Fruit fly (Drosophila melanogaster): ENCODE results near the gene Blos4.

Gene Blos4

dm6 chr3L:10922973-10923372 lies 44.1 kb downstream of the Blos4 start (continued):
- TF ChIP-seq CG10669 (GFP tag; optimal IDR thresholded peaks at IDR 0.05) (peak; percentile 63), Eip78C (GFP tag) (peak; percentile 88), spab (GFP tag; optimal IDR thresholded peaks at IDR 0.05) (peak; percentile 68), pdm3 (GFP tag; optimal IDR thresholded peaks at IDR 0.05) (no peak), CG11762 (GFP tag; optimal IDR thresholded peaks at IDR 0.05; ENCODE audit: insufficient read depth) (no peak), salr (GFP tag; optimal IDR thresholded peaks at IDR 0.05) (peak in 1 of 2 experiments; percentile 46), CG6276 (GFP tag; optimal IDR thresholded peaks at IDR 0.05) (peak; percentile 30)

- TF ChIP-seq achi (GFP tag; optimal IDR thresholded peaks at IDR 0.05): no peak
- TF ChIP-seq CG6276 (GFP tag; optimal IDR thresholded peaks at IDR 0.05): no peak
- no peak for TF ChIP-seq fd85E (GFP tag; optimal IDR thresholded peaks at IDR 0.05)
- TF ChIP-seq Met (GFP tag; optimal IDR thresholded peaks at IDR 0.05): no peak
- no peak for TF ChIP-seq pdm3 (GFP tag; optimal IDR thresholded peaks at IDR 0.05)
- TF ChIP-seq CG7368 (GFP tag; optimal IDR thresholded peaks at IDR 0.05): no peak
- peak; percentile 30 for TF ChIP-seq CG32006 (GFP tag; optimal IDR thresholded peaks at IDR 0.05)
These were observed 45.8 kb downstream of the Blos4 start for dm6 chr3L:10924683-10925082.

- no peak for TF ChIP-seq CG9139 (GFP tag; optimal IDR thresholded peaks at IDR 0.05)
- TF ChIP-seq Hr38 (GFP tag; optimal IDR thresholded peaks at IDR 0.05): no peak
- TF ChIP-seq CG11762 (GFP tag; optimal IDR thresholded peaks at IDR 0.05; ENCODE audit: insufficient read depth): no peak
- peak; percentile 6 for TF ChIP-seq Sox102F (GFP tag; optimal IDR thresholded peaks at IDR 0.05)
- TF ChIP-seq CG6792 (GFP tag; optimal IDR thresholded peaks at IDR 0.05): no peak
- no peak for TF ChIP-seq Gug (GFP tag; IDR thresholded peaks at IDR 0.05)
- TF ChIP-seq CG8632 (GFP tag; optimal IDR thresholded peaks at IDR 0.05): no peak
- no peak for TF ChIP-seq CG11294 (GFP tag; IDR thresholded peaks at IDR 0.05)
- no peak for TF ChIP-seq CG10669 (GFP tag; optimal IDR thresholded peaks at IDR 0.05)
- peak; percentile 29 for TF ChIP-seq CG6276 (GFP tag; optimal IDR thresholded peaks at IDR 0.05)
- TF ChIP-seq CG8319 (GFP tag; optimal IDR thresholded peaks at IDR 0.05): no peak
- TF ChIP-seq esn (GFP tag; optimal IDR thresholded peaks at IDR 0.05): peak; percentile 33
- TF ChIP-seq Sox14 (GFP tag; optimal IDR thresholded peaks at IDR 0.05): no peak
- TF ChIP-seq fkh (GFP tag; optimal IDR thresholded peaks at IDR 0.05): no peak
- TF ChIP-seq dac (GFP tag; optimal IDR thresholded peaks at IDR 0.05): no peak
- TF ChIP-seq Eip93F (GFP tag; optimal IDR thresholded peaks at IDR 0.05): no peak
- TF ChIP-seq CG32006 (GFP tag; optimal IDR thresholded peaks at IDR 0.05): peak; percentile 48
- TF ChIP-seq Lpt (GFP tag; optimal IDR thresholded peaks at IDR 0.05): no peak
- TF ChIP-seq dsx (GFP tag; optimal IDR thresholded peaks at IDR 0.05; ENCODE audit: poor library complexity, severe bottlenecking): no peak
- TF ChIP-seq salr (GFP tag; optimal IDR thresholded peaks at IDR 0.05): no peak
- peak; percentile 17 for TF ChIP-seq Smox (GFP tag; optimal IDR thresholded peaks at IDR 0.05)
- no peak for TF ChIP-seq CG6808 (GFP tag; optimal IDR thresholded peaks at IDR 0.05)
- TF ChIP-seq CG4318 (GFP tag; optimal IDR thresholded peaks at IDR 0.05): no peak
- no peak for TF ChIP-seq CG8119 (GFP tag; IDR thresholded peaks at IDR 0.05)
- TF ChIP-seq CG31627 (GFP tag; optimal IDR thresholded peaks at IDR 0.05): no peak
- TF ChIP-seq CG10631 (GFP tag; optimal IDR thresholded peaks at IDR 0.05): no peak
- no peak for TF ChIP-seq vri (GFP tag; optimal IDR thresholded peaks at IDR 0.05)
- TF ChIP-seq CG3032 (tag; optimal IDR thresholded peaks at IDR 0.05): no peak
- TF ChIP-seq net (GFP tag; optimal IDR thresholded peaks at IDR 0.05): no peak
- no peak for TF ChIP-seq fd59A (GFP tag; optimal IDR thresholded peaks at IDR 0.05)
- TF ChIP-seq spab (GFP tag; optimal IDR thresholded peaks at IDR 0.05): no peak
- no peak for TF ChIP-seq achi (GFP tag; optimal IDR thresholded peaks at IDR 0.05)
- peak; percentile 38 for TF ChIP-seq Met (GFP tag; optimal IDR thresholded peaks at IDR 0.05)
- no peak for TF ChIP-seq Sox15 (GFP tag; optimal IDR thresholded peaks at IDR 0.05)
- TF ChIP-seq CG6163 (GFP tag; IDR thresholded peaks at IDR 0.05): no peak
- TF ChIP-seq topi (GFP tag; optimal IDR thresholded peaks at IDR 0.05): peak; percentile 10
- no peak for TF ChIP-seq CG7368 (GFP tag; optimal IDR thresholded peaks at IDR 0.05)
- no peak for TF ChIP-seq Ets21C (GFP tag; optimal IDR thresholded peaks at IDR 0.05)
- no peak for TF ChIP-seq CG3919 (GFP tag; optimal IDR thresholded peaks at IDR 0.05)
- TF ChIP-seq CG16779 (tag; optimal IDR thresholded peaks at IDR 0.05): no peak
- no peak for TF ChIP-seq CG1621 (tag; optimal IDR thresholded peaks at IDR 0.05)
- no peak for TF ChIP-seq CG34406 (GFP tag; optimal IDR thresholded peaks at IDR 0.05)
- TF ChIP-seq ss (GFP tag; optimal IDR thresholded peaks at IDR 0.05): no peak
- no peak for TF ChIP-seq CG6854 (GFP tag; optimal IDR thresholded peaks at IDR 0.05)
These were observed 48.5 kb downstream of the Blos4 start for dm6 chr3L:10927349-10927748.
